Worm (Caenorhabditis elegans) whole organism, young adult: ENCODE measurements around the gene D1044.6.

ENCODE experiments used
- D2030.7 ChIP-seq: fragments of 200-800 bp; sonication (Bioruptor generic); IDR thresholded peaks from 2 replicates; pipeline ENCODE4 v1.3.6; 2022; ENCODE audit warnings: missing genetic modification reagents, missing genetic modification characterization, missing compliant biosample characterization
- F37B4.10 ChIP-seq: fragments of 200-800 bp; sonication (Bioruptor generic); IDR thresholded peaks from 2 replicates; pipeline ENCODE4 v1.3.6; 2022; ENCODE audit warnings: missing genetic modification characterization, missing compliant biosample characterization
- F52B5.7 ChIP-seq: sonication (generic microtip); optimal IDR thresholded peaks from 2 replicates; lab custom pipeline; 2016; ENCODE audit warnings: mild to moderate bottlenecking, missing genetic modification characterization, missing compliant biosample characterization
- F57C9.4 ChIP-seq: sonication (generic microtip); optimal IDR thresholded peaks from 2 replicates; lab custom pipeline; 2017; ENCODE audit warnings: mild to moderate bottlenecking, missing genetic modification characterization, missing compliant biosample characterization
- K12H6.12 ChIP-seq: fragments of 200-800 bp; sonication (Bioruptor generic); optimal IDR thresholded peaks from 2 replicates; lab custom pipeline; 2018; ENCODE audit warnings: mild to moderate bottlenecking, missing genetic modification characterization, missing compliant biosample characterization
- T07F8.4 ChIP-seq: sonication (generic microtip); optimal IDR thresholded peaks from 2 replicates; lab custom pipeline; 2016; ENCODE audit warnings: mild to moderate bottlenecking, missing genetic modification characterization, moderate library complexity, missing compliant biosample characterization
- Y67H2A.10 ChIP-seq: fragments of 200-800 bp; sonication (Bioruptor generic); conservative IDR thresholded peaks from 2 replicates; pipeline ENCODE4 v1.3.6; 2022; ENCODE audit warnings: missing genetic modification reagents, missing genetic modification characterization, missing compliant biosample characterization
- Y79H2A.3 ChIP-seq: fragments of 200-800 bp; sonication (Bioruptor generic); conservative IDR thresholded peaks from 2 replicates; pipeline ENCODE4 v1.3.6; 2022; ENCODE audit warnings: missing genetic modification reagents, missing genetic modification characterization, missing compliant biosample characterization
- akir-1 ChIP-seq: fragments of 200-800 bp; sonication (Bioruptor generic); optimal IDR thresholded peaks from 2 replicates; lab custom pipeline; 2018; ENCODE audit warnings: mild to moderate bottlenecking, missing genetic modification characterization, moderate library complexity, missing compliant biosample characterization
- aptf-2 ChIP-seq: fragments of 200-800 bp; sonication (Bioruptor generic); conservative IDR thresholded peaks from 2 replicates; pipeline ENCODE4 v1.3.6; 2022; ENCODE audit warnings: missing genetic modification reagents, missing genetic modification characterization, missing compliant biosample characterization
- atf-7 ChIP-seq: sonication (generic microtip); optimal IDR thresholded peaks from 2 replicates; lab custom pipeline; 2017; ENCODE audit warnings: mild to moderate bottlenecking, missing genetic modification characterization, missing compliant biosample characterization
- athp-1 ChIP-seq: sonication (generic microtip); optimal IDR thresholded peaks from 2 replicates; lab custom pipeline; 2017; ENCODE audit warnings: mild to moderate bottlenecking, missing genetic modification characterization, missing compliant biosample characterization
- attf-6 ChIP-seq: fragments of 200-800 bp; sonication (Bioruptor generic); IDR thresholded peaks from 2 replicates; pipeline ENCODE4 v1.3.6; 2022; ENCODE audit warnings: missing genetic modification reagents, missing genetic modification characterization, missing compliant biosample characterization
- cebp-2 ChIP-seq: fragments of 200-800 bp; sonication (Bioruptor generic); IDR thresholded peaks from 2 replicates; pipeline ENCODE4 v1.3.6; 2022; ENCODE audit warnings: missing genetic modification characterization, missing compliant biosample characterization
- ceh-27 ChIP-seq: fragments of 200-800 bp; sonication (Bioruptor generic); optimal IDR thresholded peaks from 2 replicates; lab custom pipeline; 2018; ENCODE audit warnings: mild to moderate bottlenecking, missing genetic modification characterization, moderate library complexity, missing compliant biosample characterization
- ceh-40 ChIP-seq: fragments of 200-800 bp; sonication (Bioruptor generic); IDR thresholded peaks from 2 replicates; pipeline ENCODE4 v1.3.6; 2022; ENCODE audit warnings: missing genetic modification characterization, missing compliant biosample characterization
- ceh-58 ChIP-seq: fragments of 200-800 bp; sonication (Bioruptor generic); IDR thresholded peaks from 2 replicates; pipeline ENCODE4 v1.3.6; 2022; ENCODE audit warnings: missing genetic modification characterization, missing compliant biosample characterization
- ceh-79 ChIP-seq: sonication (generic microtip); optimal IDR thresholded peaks from 2 replicates; lab custom pipeline; 2017; ENCODE audit warnings: mild to moderate bottlenecking, missing genetic modification characterization, missing compliant biosample characterization
- chd-7 ChIP-seq: sonication (generic microtip); optimal IDR thresholded peaks from 2 replicates; lab custom pipeline; 2016; ENCODE audit warnings: mild to moderate bottlenecking, missing genetic modification characterization, moderate library complexity, missing compliant biosample characterization
- dox-1 ChIP-seq: fragments of 200-800 bp; sonication (Bioruptor generic); IDR thresholded peaks from 2 replicates; pipeline ENCODE4 v1.3.6; 2022; ENCODE audit warnings: missing genetic modification reagents, missing genetic modification characterization, missing compliant biosample characterization
- dpl-1 ChIP-seq: fragments of 150-350 bp; optimal IDR thresholded peaks from 2 replicates; lab custom pipeline; 2014; ENCODE audit warnings: missing biosample characterization, missing genetic modification reagents, missing genetic modification characterization
- egl-44 ChIP-seq: fragments of 200-800 bp; sonication (Bioruptor generic); IDR thresholded peaks from 2 replicates; pipeline ENCODE4 v1.3.6; 2022; ENCODE audit warnings: missing genetic modification reagents, missing genetic modification characterization, missing compliant biosample characterization
- ets-4 ChIP-seq: fragments of 200-800 bp; sonication (Bioruptor generic); optimal IDR thresholded peaks from 2 replicates; lab custom pipeline; 2018; ENCODE audit warnings: mild to moderate bottlenecking, missing genetic modification characterization, missing compliant biosample characterization
- hlh-12 ChIP-seq: sonication (generic microtip); optimal IDR thresholded peaks from 2 replicates; lab custom pipeline; 2016; ENCODE audit warnings: missing genetic modification characterization, missing compliant biosample characterization
- hrde-1 ChIP-seq: sonication (generic microtip); optimal IDR thresholded peaks from 2 replicates; lab custom pipeline; 2016; ENCODE audit warnings: missing genetic modification characterization, mild to moderate bottlenecking, missing compliant biosample characterization, moderate library complexity, missing genotype, missing genetic modification reagents, borderline replicate concordance
- let-607 ChIP-seq, 2 experiments: fragments of 200-800 bp in 1 of 2; sonication (Bioruptor generic) in 1 of 2; sonication (generic microtip) in 1 of 2; optimal IDR thresholded peaks; 2 replicates each; lab custom pipeline; 2016 to 2018; ENCODE audit warnings: mild to moderate bottlenecking in 2 of 2, missing compliant biosample characterization in 2 of 2, missing genetic modification characterization in 2 of 2, moderate library complexity in 2 of 2, missing genotype in 1 of 2
- lin-35 ChIP-seq, 3 experiments: fragments of 150-350 bp in 2 of 3; sonication (generic microtip) in 1 of 3; optimal IDR thresholded peaks; 2 replicates each; lab custom pipeline; 2014 to 2018; ENCODE audit warnings: missing biosample characterization in 3 of 3, missing genetic modification characterization in 3 of 3, missing genetic modification reagents in 3 of 3
- lin-40 ChIP-seq: sonication (generic microtip); optimal IDR thresholded peaks from 2 replicates; lab custom pipeline; 2016; ENCODE audit warnings: missing genetic modification characterization, mild to moderate bottlenecking, missing compliant biosample characterization, missing genotype, missing genetic modification reagents
- lin-54 ChIP-seq: fragments of 200-800 bp; sonication (Bioruptor generic); optimal IDR thresholded peaks from 2 replicates; lab custom pipeline; 2018; ENCODE audit warnings: mild to moderate bottlenecking, missing genetic modification characterization, missing compliant biosample characterization
- madf-6 ChIP-seq: fragments of 200-800 bp; sonication (Bioruptor generic); IDR thresholded peaks from 2 replicates; pipeline ENCODE4 v1.3.6; 2022; ENCODE audit warnings: missing genetic modification reagents, missing genetic modification characterization, missing compliant biosample characterization
- mcd-1 ChIP-seq: fragments of 200-800 bp; sonication (Bioruptor generic); IDR thresholded peaks from 2 replicates; pipeline ENCODE4 v1.3.6; 2022; ENCODE audit warnings: missing genetic modification reagents, missing genetic modification characterization, missing compliant biosample characterization
- mxl-1 ChIP-seq: sonication (generic microtip); optimal IDR thresholded peaks from 2 replicates; lab custom pipeline; 2016; ENCODE audit warnings: missing genetic modification characterization, missing compliant biosample characterization
- nfya-1 ChIP-seq: sonication (generic microtip); optimal IDR thresholded peaks from 2 replicates; lab custom pipeline; 2017; ENCODE audit warnings: antibody characterized with exemption, missing compliant biosample characterization, missing genetic modification characterization, borderline replicate concordance; ENCODE audit not compliant: insufficient read depth
- nhr-120 ChIP-seq: fragments of 200-800 bp; sonication (Bioruptor generic); IDR thresholded peaks from 2 replicates; pipeline ENCODE4 v1.3.6; 2022; ENCODE audit warnings: missing genetic modification characterization, missing compliant biosample characterization
- nhr-27 ChIP-seq: fragments of 200-800 bp; sonication (Bioruptor generic); optimal IDR thresholded peaks from 2 replicates; lab custom pipeline; 2018; ENCODE audit warnings: mild to moderate bottlenecking, missing genetic modification characterization, moderate library complexity, missing compliant biosample characterization
- nhr-90 ChIP-seq: sonication (generic microtip); optimal IDR thresholded peaks from 2 replicates; lab custom pipeline; 2016; ENCODE audit warnings: missing genotype, mild to moderate bottlenecking, missing genetic modification characterization, missing compliant biosample characterization
- rcor-1 ChIP-seq: fragments of 200-800 bp; sonication (Bioruptor generic); IDR thresholded peaks from 2 replicates; pipeline ENCODE4 v1.3.6; 2022; ENCODE audit warnings: missing genetic modification reagents, missing genetic modification characterization, missing compliant biosample characterization
- repo-1 ChIP-seq: sonication (generic microtip); optimal IDR thresholded peaks from 2 replicates; lab custom pipeline; 2017; ENCODE audit warnings: mild to moderate bottlenecking, missing genetic modification characterization, missing compliant biosample characterization
- snpc-3.4 ChIP-seq: sonication (generic microtip); optimal IDR thresholded peaks from 2 replicates; lab custom pipeline; 2017; ENCODE audit warnings: missing genetic modification characterization, mild to moderate bottlenecking, missing compliant biosample characterization, antibody characterized with exemption, moderate library complexity, missing genotype, missing genetic modification reagents
- tbp1 ChIP-seq: fragments of 200-800 bp; sonication (Bioruptor generic); optimal IDR thresholded peaks from 2 replicates; lab custom pipeline; 2018; ENCODE audit warnings: mild to moderate bottlenecking, missing genetic modification characterization, missing compliant biosample characterization
- tbx-9 ChIP-seq: sonication (generic microtip); optimal IDR thresholded peaks from 2 replicates; lab custom pipeline; 2016; ENCODE audit warnings: borderline replicate concordance, missing genetic modification characterization, inconsistent platforms, missing compliant biosample characterization
- unc-62 ChIP-seq: fragments of 150-350 bp; optimal IDR thresholded peaks from 2 replicates; lab custom pipeline; 2014; ENCODE audit warnings: missing biosample characterization, missing genetic modification reagents, missing genetic modification characterization
- xnd-1 ChIP-seq: sonication (generic microtip); optimal IDR thresholded peaks from 2 replicates; lab custom pipeline; 2016; ENCODE audit warnings: missing genotype, missing genetic modification reagents, missing genetic modification characterization, missing compliant biosample characterization
- zim-3 ChIP-seq: sonication (generic microtip); optimal IDR thresholded peaks from 2 replicates; lab custom pipeline; 2017; ENCODE audit warnings: mild to moderate bottlenecking, missing genetic modification characterization, moderate library complexity, missing compliant biosample characterization
- ztf-18 ChIP-seq: sonication (generic microtip); optimal IDR thresholded peaks from 2 replicates; lab custom pipeline; 2016; ENCODE audit warnings: missing genotype, mild to moderate bottlenecking, missing genetic modification characterization, missing compliant biosample characterization
- ztf-3 ChIP-seq: fragments of 200-800 bp; sonication (Bioruptor generic); optimal IDR thresholded peaks from 2 replicates; lab custom pipeline; 2018; ENCODE audit warnings: mild to moderate bottlenecking, missing genetic modification characterization, missing compliant biosample characterization

D1044.6 gene

ce11 chrIII:5554884-5555500 lies 12.0 kb upstream of the D1044.6 start, which contains the start of the genes nmad-1 and hach-1 (continued):
- TF ChIP-seq nhr-27, result no peak
- peak; percentile 85 for TF ChIP-seq dox-1 (GFP tag; lab: Robert Waterston, UW)
- TF ChIP-seq ztf-18 (tag; lab: Kevin White, UChicago), result peak; percentile 42

DNA sequence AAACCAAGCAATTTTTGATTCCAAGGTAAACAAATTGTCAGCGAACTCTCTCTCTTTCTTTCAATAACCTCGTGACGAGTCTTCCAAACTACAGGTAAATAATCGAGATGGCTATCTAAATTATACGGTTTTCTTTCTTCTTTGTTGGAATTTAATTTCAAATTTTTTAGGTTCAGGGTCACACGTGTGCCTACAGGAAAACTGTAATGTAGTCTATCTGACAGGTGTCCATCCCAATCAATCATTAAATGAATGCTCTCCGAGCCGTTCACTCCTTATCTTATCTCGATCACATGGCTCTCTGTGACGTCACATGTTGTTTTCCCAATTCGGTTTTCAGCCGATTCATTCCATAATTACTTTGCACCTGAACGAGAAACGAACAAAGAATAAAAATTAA lies 10.1 kb upstream of the D1044.6 start:
- no peak for TF ChIP-seq tbx-9 (tag; lab: Kevin White, UChicago)
- no peak for TF ChIP-seq nhr-27
- no peak for TF ChIP-seq mxl-1 (tag; lab: Kevin White, UChicago)
- no peak for TF ChIP-seq nhr-120 (GFP tag; lab: Robert Waterston, UW)
- TF ChIP-seq Y79H2A.3, result no peak; the same call in 1 of the 2 replicates
- TF ChIP-seq athp-1 (tag; lab: Kevin White, UChicago), result no peak
- TF ChIP-seq aptf-2, result no peak
- TF ChIP-seq F37B4.10 (GFP tag; lab: Robert Waterston, UW), result no peak
- TF ChIP-seq nfya-1, result no peak
- TF ChIP-seq atf-7 (tag; lab: Kevin White, UChicago), result peak; percentile 64
- no peak for TF ChIP-seq ztf-3 (GFP tag; lab: Kevin White, UChicago)
- TF ChIP-seq zim-3 (tag; lab: Kevin White, UChicago), result no peak
- TF ChIP-seq ceh-27 (GFP tag; lab: Kevin White, UChicago), result no peak
- TF ChIP-seq mcd-1 (GFP tag; lab: Robert Waterston, UW), result peak; percentile 23; the same call in 1 of the 2 replicates
- no peak for TF ChIP-seq Y67H2A.10
- no peak for TF ChIP-seq egl-44 (GFP tag; lab: Robert Waterston, UW)
- TF ChIP-seq D2030.7 (GFP tag; lab: Robert Waterston, UW), result no peak
- no peak for TF ChIP-seq snpc-3.4 (tag; lab: Kevin White, UChicago)
- no peak for TF ChIP-seq dpl-1 (GFP tag; lab: Kevin White, UChicago)
- no peak for TF ChIP-seq K12H6.12 (tag; lab: Kevin White, UChicago)
- peak; percentile 90 for TF ChIP-seq unc-62 (GFP tag; lab: Kevin White, UChicago)
- TF ChIP-seq hlh-12 (tag; lab: Kevin White, UChicago), result no peak
- no peak for TF ChIP-seq lin-35 (GFP tag; optimal IDR thresholded peaks at IDR 0.05; lab: Kevin White, UChicago)
- no peak for TF ChIP-seq ceh-79 (tag; lab: Kevin White, UChicago)
- TF ChIP-seq F57C9.4 (tag; lab: Kevin White, UChicago), result no peak
- TF ChIP-seq repo-1 (tag; lab: Kevin White, UChicago), result peak; percentile 19
- TF ChIP-seq lin-54 (GFP tag; lab: Kevin White, UChicago), result peak; percentile 30
- no peak for TF ChIP-seq hrde-1
- no peak for TF ChIP-seq F52B5.7 (tag; lab: Kevin White, UChicago)
- TF ChIP-seq tbp1 (GFP tag; lab: Kevin White, UChicago), result peak; percentile 13
- no peak for TF ChIP-seq attf-6 (GFP tag; lab: Robert Waterston, UW)
- TF ChIP-seq ets-4 (GFP tag; lab: Kevin White, UChicago), result peak; percentile 2
- peak; percentile 11; the same call in 1 of the 2 replicates for TF ChIP-seq madf-6 (GFP tag; lab: Robert Waterston, UW)
- TF ChIP-seq let-607 (tag; optimal IDR thresholded peaks at IDR 0.05; lab: Kevin White, UChicago), result peak; percentile 13 to 83
- no peak for TF ChIP-seq chd-7 (tag; lab: Kevin White, UChicago)
- no peak for TF ChIP-seq T07F8.4 (tag; lab: Kevin White, UChicago)
- peak; percentile 26 for TF ChIP-seq lin-40 (tag; lab: Kevin White, UChicago)
- TF ChIP-seq nhr-90 (tag; lab: Kevin White, UChicago), result peak; percentile 53
- TF ChIP-seq rcor-1 (GFP tag; lab: Robert Waterston, UW), result no peak
- no peak for TF ChIP-seq akir-1 (GFP tag; lab: Kevin White, UChicago)
- TF ChIP-seq ceh-40 (GFP tag; lab: Robert Waterston, UW), result no peak
- TF ChIP-seq cebp-2 (GFP tag; lab: Robert Waterston, UW), result no peak
- no peak for TF ChIP-seq ceh-58 (GFP tag; lab: Robert Waterston, UW)
- no peak for TF ChIP-seq xnd-1 (tag; lab: Kevin White, UChicago)
